Fruit fly (Drosophila melanogaster) whole organism, embryonic: ENCODE data around the gene CG14636.

Experiments
- Atf-2 ChIP-seq: fragments of 200-800 bp; sonication (Bioruptor generic); optimal IDR thresholded peaks from 2 replicates; lab custom pipeline; 2016; ENCODE audit warnings: missing biosample characterization, missing genetic modification characterization
- B-H1 ChIP-seq: fragments of 200-800 bp; sonication (Bioruptor generic); IDR thresholded peaks from 3 replicates; pipeline ENCODE4 v1.3.6; 2022; ENCODE audit warnings: missing biosample characterization, missing genetic modification characterization
- Bteb2 ChIP-seq: fragments of 200-800 bp; sonication (Bioruptor generic); optimal IDR thresholded peaks from 2 replicates; lab custom pipeline; 2016; ENCODE audit warnings: missing biosample characterization, missing genetic modification characterization
- CG10462 ChIP-seq: fragments of 200-800 bp; sonication (Bioruptor generic); optimal IDR thresholded peaks from 2 replicates; lab custom pipeline; 2016; ENCODE audit warnings: missing biosample characterization, missing genetic modification characterization
- CG12071 ChIP-seq: fragments of 200-800 bp; sonication (Bioruptor generic); optimal IDR thresholded peaks from 3 replicates; lab custom pipeline; 2018; ENCODE audit warnings: missing biosample characterization, mild to moderate bottlenecking, missing genetic modification characterization
- CG1233 ChIP-seq: fragments of 200-800 bp; sonication (Bioruptor generic); optimal IDR thresholded peaks from 4 replicates; lab custom pipeline; 2018; ENCODE audit warnings: missing biosample characterization, mild to moderate bottlenecking, missing genetic modification characterization
- CG12744 ChIP-seq: fragments of 200-800 bp; sonication (Bioruptor generic); optimal IDR thresholded peaks from 2 replicates; lab custom pipeline; 2016; ENCODE audit warnings: missing biosample characterization, missing genetic modification characterization
- CG13894 ChIP-seq: fragments of 200-800 bp; sonication (Bioruptor generic); optimal IDR thresholded peaks from 3 replicates; lab custom pipeline; 2018; ENCODE audit warnings: missing biosample characterization, mild to moderate bottlenecking, missing genetic modification characterization, moderate library complexity
- CG14441 ChIP-seq: fragments of 200-800 bp; sonication (Bioruptor generic); IDR thresholded peaks from 2 replicates; pipeline ENCODE4 v1.3.6; 2022; ENCODE audit warnings: missing biosample characterization, missing genetic modification characterization
- CG15601 ChIP-seq: fragments of 200-800 bp; sonication (Bioruptor generic); optimal IDR thresholded peaks from 3 replicates; lab custom pipeline; 2019; ENCODE audit warnings: missing biosample characterization, mild to moderate bottlenecking, missing genetic modification characterization, moderate library complexity
- CG17361 ChIP-seq: fragments of 200-800 bp; sonication (Bioruptor generic); IDR thresholded peaks from 3 replicates; pipeline ENCODE4 v1.3.6; 2022; ENCODE audit warnings: missing biosample characterization, missing genetic modification characterization
- CG17802 ChIP-seq: fragments of 200-800 bp; sonication (Bioruptor generic); optimal IDR thresholded peaks from 2 replicates; lab custom pipeline; 2018; ENCODE audit warnings: missing biosample characterization, mild to moderate bottlenecking, missing genetic modification characterization, moderate library complexity
- CG2116 ChIP-seq: fragments of 200-800 bp; sonication (Bioruptor generic); optimal IDR thresholded peaks from 3 replicates; lab custom pipeline; 2018; ENCODE audit warnings: missing biosample characterization, mild to moderate bottlenecking, missing genetic modification characterization
- CG30431 ChIP-seq: fragments of 200-800 bp; sonication (Bioruptor generic); optimal IDR thresholded peaks from 2 replicates; lab custom pipeline; 2017; ENCODE audit warnings: missing biosample characterization, missing genetic modification characterization
- CG43689 ChIP-seq: fragments of 200-800 bp; sonication (Bioruptor generic); IDR thresholded peaks from 2 replicates; pipeline ENCODE4 v1.3.6; 2022; ENCODE audit warnings: missing biosample characterization, missing genetic modification characterization
- CG4617 ChIP-seq: fragments of 200-800 bp; sonication (Bioruptor generic); optimal IDR thresholded peaks from 3 replicates; lab custom pipeline; 2016; ENCODE audit warnings: missing biosample characterization, missing genetic modification characterization, borderline replicate concordance
- CG4854 ChIP-seq: fragments of 200-800 bp; sonication (Bioruptor generic); optimal IDR thresholded peaks from 2 replicates; lab custom pipeline; 2016; ENCODE audit warnings: missing biosample characterization, missing genetic modification characterization, inconsistent platforms
- CG6765 ChIP-seq: fragments of 200-800 bp; sonication (Bioruptor generic); optimal IDR thresholded peaks from 3 replicates; lab custom pipeline; 2017; ENCODE audit warnings: missing biosample characterization, mild to moderate bottlenecking, missing genetic modification characterization
- CG6791 ChIP-seq: fragments of 200-800 bp; sonication (Bioruptor generic); IDR thresholded peaks from 3 replicates; pipeline ENCODE4 v1.3.6; 2022; ENCODE audit warnings: missing biosample characterization, missing genetic modification characterization; ENCODE audit not compliant: partially characterized antibody
- CG7839 ChIP-seq: fragments of 200-800 bp; sonication (Bioruptor generic); optimal IDR thresholded peaks from 3 replicates; lab custom pipeline; 2018; ENCODE audit warnings: missing biosample characterization, mild to moderate bottlenecking, missing genetic modification characterization, moderate library complexity
- CG7987 ChIP-seq: fragments of 200-800 bp; sonication (Bioruptor generic); optimal IDR thresholded peaks from 2 replicates; lab custom pipeline; 2018; ENCODE audit warnings: missing biosample characterization, mild to moderate bottlenecking, missing genetic modification characterization, moderate library complexity
- CG9215 ChIP-seq: fragments of 200-800 bp; sonication (Bioruptor generic); IDR thresholded peaks from 2 replicates; pipeline ENCODE4 v1.3.6; 2022; ENCODE audit warnings: missing biosample characterization, missing genetic modification characterization
- CG9876 ChIP-seq: fragments of 200-800 bp; sonication (Bioruptor generic); optimal IDR thresholded peaks from 2 replicates; lab custom pipeline; 2016; ENCODE audit warnings: missing biosample characterization, missing genetic modification characterization
- Gsc ChIP-seq: fragments of 200-800 bp; sonication (Bioruptor generic); IDR thresholded peaks from 2 replicates; pipeline ENCODE4 v1.3.6; 2022; ENCODE audit warnings: missing biosample characterization, missing genetic modification characterization
- Gug ChIP-seq: fragments of 200-800 bp; sonication (Bioruptor generic); IDR thresholded peaks from 4 replicates; pipeline ENCODE4 v1.3.6; 2022; ENCODE audit warnings: missing biosample characterization, missing genetic modification characterization
- Hr3 ChIP-seq: fragments of 200-800 bp; sonication (Bioruptor generic); optimal IDR thresholded peaks from 3 replicates; lab custom pipeline; 2016; ENCODE audit warnings: missing biosample characterization, missing genetic modification characterization
- NK7.1 ChIP-seq: fragments of 200-800 bp; sonication (Bioruptor generic); optimal IDR thresholded peaks from 3 replicates; lab custom pipeline; 2016; ENCODE audit warnings: missing biosample characterization, missing genetic modification characterization
- Oli ChIP-seq: fragments of 200-800 bp; sonication (Bioruptor generic); optimal IDR thresholded peaks from 2 replicates; lab custom pipeline; 2018; ENCODE audit warnings: missing biosample characterization, mild to moderate bottlenecking, missing genetic modification characterization, moderate library complexity
- Optix ChIP-seq: fragments of 200-800 bp; sonication (Bioruptor generic); IDR thresholded peaks from 3 replicates; pipeline ENCODE4 v1.3.6; 2022; ENCODE audit warnings: missing biosample characterization, missing genetic modification characterization
- Usf ChIP-seq: fragments of 200-800 bp; sonication (Bioruptor generic); optimal IDR thresholded peaks from 2 replicates; lab custom pipeline; 2017; ENCODE audit warnings: missing genotype, missing biosample characterization, missing genetic modification characterization
- ara ChIP-seq: fragments of 200-800 bp; sonication (Bioruptor generic); IDR thresholded peaks from 2 replicates; pipeline ENCODE4 v1.3.6; 2022; ENCODE audit warnings: missing biosample characterization, missing genetic modification characterization
- ash1 ChIP-seq: fragments of 200-800 bp; sonication (Bioruptor generic); optimal IDR thresholded peaks from 2 replicates; lab custom pipeline; 2018; ENCODE audit warnings: missing biosample characterization, mild to moderate bottlenecking, missing genetic modification characterization
- dati ChIP-seq: fragments of 200-800 bp; sonication (Bioruptor generic); IDR thresholded peaks from 2 replicates; pipeline ENCODE4 v1.3.6; 2022; ENCODE audit warnings: missing biosample characterization, missing genetic modification characterization
- dysf ChIP-seq: fragments of 200-800 bp; sonication (Bioruptor generic); IDR thresholded peaks from 3 replicates; pipeline ENCODE4 v1.3.6; 2022; ENCODE audit warnings: missing biosample characterization, missing genetic modification characterization
- esg ChIP-seq: fragments of 200-800 bp; sonication (Bioruptor generic); conservative IDR thresholded peaks from 2 replicates; pipeline ENCODE4 v1.3.6; 2022; ENCODE audit warnings: missing biosample characterization, missing genetic modification characterization
- ewg ChIP-seq: fragments of 200-800 bp; sonication (Bioruptor generic); optimal IDR thresholded peaks from 3 replicates; lab custom pipeline; 2017; ENCODE audit warnings: mild to moderate bottlenecking, missing biosample characterization, missing genetic modification reagents, missing genetic modification characterization
- fd3F ChIP-seq: fragments of 200-800 bp; sonication (Bioruptor generic); optimal IDR thresholded peaks from 2 replicates; lab custom pipeline; 2018; ENCODE audit warnings: missing biosample characterization, mild to moderate bottlenecking, missing genetic modification characterization, moderate library complexity
- fd96Cb ChIP-seq: fragments of 200-800 bp; sonication (Bioruptor generic); optimal IDR thresholded peaks from 2 replicates; lab custom pipeline; 2018; ENCODE audit warnings: missing biosample characterization, mild to moderate bottlenecking, missing genetic modification characterization, moderate library complexity
- gcm ChIP-seq: fragments of 200-800 bp; sonication (Bioruptor generic); optimal IDR thresholded peaks from 2 replicates; lab custom pipeline; 2019; ENCODE audit warnings: missing biosample characterization, mild to moderate bottlenecking, missing genetic modification characterization, moderate library complexity
- jigr1 ChIP-seq: fragments of 200-800 bp; sonication (Bioruptor generic); IDR thresholded peaks from 3 replicates; pipeline ENCODE4 v1.3.6; 2022; ENCODE audit warnings: missing biosample characterization, missing genetic modification characterization
- jing ChIP-seq: fragments of 200-800 bp; sonication (Bioruptor generic); optimal IDR thresholded peaks from 2 replicates; lab custom pipeline; 2018; ENCODE audit warnings: missing biosample characterization, mild to moderate bottlenecking, missing genetic modification characterization
- luna ChIP-seq: fragments of 200-800 bp; sonication (Bioruptor generic); optimal IDR thresholded peaks from 2 replicates; lab custom pipeline; 2016; ENCODE audit warnings: missing biosample characterization, missing genetic modification characterization
- nom ChIP-seq: fragments of 200-800 bp; sonication (Bioruptor generic); optimal IDR thresholded peaks from 2 replicates; lab custom pipeline; 2017; ENCODE audit warnings: missing biosample characterization, missing genetic modification characterization, mild to moderate bottlenecking, moderate library complexity, missing genetic modification reagents
- pros ChIP-seq: fragments of 200-800 bp; sonication (Bioruptor generic); optimal IDR thresholded peaks from 3 replicates; lab custom pipeline; 2019; ENCODE audit warnings: missing biosample characterization, mild to moderate bottlenecking, missing genetic modification characterization, moderate library complexity
- shn ChIP-seq: fragments of 200-800 bp; sonication (Bioruptor generic); optimal IDR thresholded peaks from 3 replicates; lab custom pipeline; 2016; ENCODE audit warnings: missing biosample characterization, missing genetic modification characterization
- sug ChIP-seq: fragments of 200-800 bp; optimal IDR thresholded peaks from 2 replicates; lab custom pipeline; 2019; ENCODE audit warnings: missing biosample characterization, mild to moderate bottlenecking, missing genetic modification characterization, moderate library complexity
- tll ChIP-seq, 2 experiments: fragments of 200-800 bp in 1 of 2; fragments of >200 bp in 1 of 2; sonication (Bioruptor generic) in 1 of 2; optimal IDR thresholded peaks; 2 replicates each; lab custom pipeline; 2017 to 2019; ENCODE audit warnings: missing biosample characterization in 2 of 2, missing genetic modification characterization in 2 of 2, mild to moderate bottlenecking in 1 of 2, moderate library complexity in 1 of 2
- trem ChIP-seq: fragments of 200-800 bp; optimal IDR thresholded peaks from 3 replicates; lab custom pipeline; 2019; ENCODE audit warnings: missing biosample characterization, mild to moderate bottlenecking, missing genetic modification characterization, moderate library complexity
- tup ChIP-seq: fragments of 200-800 bp; sonication (Bioruptor generic); optimal IDR thresholded peaks from 2 replicates; lab custom pipeline; 2016; ENCODE audit warnings: missing biosample characterization, mild to moderate bottlenecking, missing genetic modification characterization, moderate library complexity
- z ChIP-seq: fragments of 200-800 bp; sonication (Bioruptor generic); IDR thresholded peaks from 3 replicates; pipeline ENCODE4 v1.3.6; 2022; ENCODE audit warnings: missing biosample characterization, missing genetic modification characterization

The CG14636 gene

DNA sequence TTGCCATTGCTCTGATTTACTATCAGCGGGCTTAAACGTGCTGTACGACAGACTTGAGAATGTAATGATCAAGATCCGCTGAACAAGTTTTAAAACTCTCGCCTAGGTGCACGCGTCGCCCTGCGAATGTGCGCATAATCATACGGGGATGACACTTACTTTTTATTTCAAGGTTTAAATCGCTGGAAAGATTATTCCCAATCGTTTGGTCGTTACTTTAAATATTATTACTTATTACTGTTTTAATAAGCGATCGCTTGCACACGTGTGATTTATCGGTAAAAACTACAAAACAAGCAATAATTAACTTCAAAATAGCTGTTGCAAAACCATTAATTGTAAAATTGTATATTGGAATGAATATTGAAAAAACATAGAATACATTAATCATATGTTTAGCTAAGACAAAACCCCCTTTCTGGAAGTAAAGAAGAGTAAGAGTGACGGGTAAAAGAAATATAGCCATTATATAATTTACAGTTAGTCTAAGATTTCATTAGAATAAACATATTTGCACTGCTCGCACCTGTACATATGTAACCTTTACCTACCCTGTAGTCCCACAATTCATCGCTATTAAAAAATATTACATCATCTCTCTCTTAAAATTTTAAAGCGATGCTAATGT is 14.1 kb upstream of the CG14636 start, which contains the start of gene DhpD (continued):
- TF ChIP-seq Hr3 (GFP tag; lab: Kevin White, UChicago): peak; percentile 59
- TF ChIP-seq nom (GFP tag; lab: Kevin White, UChicago): peak; percentile 65
- TF ChIP-seq CG10462 (GFP tag; lab: Kevin White, UChicago): no peak
- TF ChIP-seq CG2116 (GFP tag; lab: Kevin White, UChicago): no peak
- peak; percentile 78 for TF ChIP-seq CG17361 (GFP tag; lab: Robert Waterston, UW)
- TF ChIP-seq CG4617: peak; percentile 29
- TF ChIP-seq CG7987 (GFP tag; lab: Kevin White, UChicago): peak; percentile 66
- TF ChIP-seq gcm (GFP tag; lab: Kevin White, UChicago): no peak
- peak; percentile 61 for TF ChIP-seq CG12744 (GFP tag; lab: Kevin White, UChicago)
- TF ChIP-seq jigr1: 0 out of 3 replicates have a peak, but pooled peaks have one; percentile 30
- TF ChIP-seq CG13894 (tag; lab: Kevin White, UChicago): peak; percentile 78
- peak; percentile 56 for TF ChIP-seq Bteb2 (GFP tag; lab: Kevin White, UChicago)
- TF ChIP-seq fd3F: peak; percentile 55
- no peak for TF ChIP-seq tll (GFP tag; optimal IDR thresholded peaks at IDR 0.05; lab: Kevin White, UChicago)
- TF ChIP-seq Gug (GFP tag; lab: Robert Waterston, UW): peak; percentile 76
- peak; percentile 16 for TF ChIP-seq CG30431 (GFP tag; lab: Kevin White, UChicago)
- peak; percentile 88 for TF ChIP-seq CG6791
- peak; percentile 11 for TF ChIP-seq CG9876 (GFP tag; lab: Kevin White, UChicago)
- peak; percentile 69 for TF ChIP-seq CG9215 (GFP tag; lab: Robert Waterston, UW)
- peak; percentile 39 for TF ChIP-seq CG4854 (GFP tag; lab: Kevin White, UChicago)
- peak; percentile 1 for TF ChIP-seq CG17802 (tag; lab: Kevin White, UChicago)
- TF ChIP-seq fd96Cb: peak; percentile 63
- no peak; the same call in 1 of the 2 replicates for TF ChIP-seq esg
- TF ChIP-seq B-H1 (GFP tag; lab: Robert Waterston, UW): peak; percentile 46
- no peak for TF ChIP-seq Optix (GFP tag; lab: Robert Waterston, UW)
- TF ChIP-seq luna (GFP tag; lab: Kevin White, UChicago): no peak
- TF ChIP-seq ash1 (GFP tag; lab: Kevin White, UChicago): no peak
- TF ChIP-seq shn (GFP tag; lab: Kevin White, UChicago): no peak
- peak; percentile 76 for TF ChIP-seq ara (GFP tag; lab: Robert Waterston, UW)
- peak; percentile 78 for TF ChIP-seq dysf (GFP tag; lab: Robert Waterston, UW)
- TF ChIP-seq CG7839: peak; percentile 75
- peak; percentile 62 for TF ChIP-seq Usf (GFP tag; lab: Kevin White, UChicago)
- no peak for TF ChIP-seq z (GFP tag; lab: Robert Waterston, UW)
- peak; percentile 10 for TF ChIP-seq jing (GFP tag; lab: Kevin White, UChicago)
- peak; percentile 50 for TF ChIP-seq trem (tag; lab: Kevin White, UChicago)
- 0 out of 2 replicates have a peak, but pooled peaks have one; percentile 13 for TF ChIP-seq dati (GFP tag; lab: Robert Waterston, UW)
- TF ChIP-seq NK7.1 (GFP tag; lab: Kevin White, UChicago): no peak
- TF ChIP-seq Gsc (GFP tag; lab: Robert Waterston, UW): no peak
- peak; percentile 27 for TF ChIP-seq ewg (GFP tag; lab: Kevin White, UChicago)
- no peak for TF ChIP-seq CG15601 (tag; lab: Kevin White, UChicago)
- TF ChIP-seq CG14441 (GFP tag; lab: Robert Waterston, UW): peak; percentile 66; the same call in 1 of the 2 replicates
- TF ChIP-seq CG12071 (GFP tag; lab: Kevin White, UChicago): no peak
- TF ChIP-seq tup (GFP tag; lab: Kevin White, UChicago): no peak
- peak; percentile 48 for TF ChIP-seq Oli (tag; lab: Kevin White, UChicago)
- TF ChIP-seq CG1233: peak; percentile 72
- no peak for TF ChIP-seq pros (GFP tag; lab: Kevin White, UChicago)
- TF ChIP-seq sug (tag; lab: Kevin White, UChicago): peak; percentile 60
- no peak for TF ChIP-seq Atf-2 (GFP tag; lab: Kevin White, UChicago)
- TF ChIP-seq CG43689 (GFP tag; lab: Robert Waterston, UW): peak; percentile 51; the same call in 1 of the 2 replicates
- TF ChIP-seq CG6765: peak; percentile 44
